Worm (Caenorhabditis elegans) whole organism, L1 larva: ENCODE data around the gene C07G3.15.

Experiments used
- alr-1 ChIP-seq: fragments of 200-800 bp; sonication (Bioruptor generic); optimal IDR thresholded peaks from 2 replicates; lab custom pipeline; 2018; ENCODE audit warnings: borderline replicate concordance, mild to moderate bottlenecking, missing genetic modification characterization, missing compliant biosample characterization
- elt-3 ChIP-seq, 6 experiments: fragments of 150-350 bp in 1 of 6; sonication (generic microtip); optimal IDR thresholded peaks; 2 replicates each; lab custom pipeline; 2017 to 2018; ENCODE audit warnings: missing biosample characterization in 6 of 6, missing genetic modification characterization in 6 of 6, inconsistent platforms in 1 of 6
- fkh-10 ChIP-seq: sonication (generic microtip); optimal IDR thresholded peaks from 2 replicates; lab custom pipeline; 2017; ENCODE audit warnings: missing biosample characterization, missing genetic modification reagents, missing genetic modification characterization
- hpl-2 ChIP-seq: fragments of 150-350 bp; optimal IDR thresholded peaks from 2 replicates; lab custom pipeline; 2014; ENCODE audit warnings: missing biosample characterization, missing genetic modification reagents, missing genetic modification characterization
- mef-2 ChIP-seq: fragments of 150-350 bp; optimal IDR thresholded peaks from 2 replicates; lab custom pipeline; 2014; ENCODE audit warnings: missing biosample characterization, missing genetic modification characterization
- nhr-12 ChIP-seq: sonication (generic microtip); optimal IDR thresholded peaks from 2 replicates; lab custom pipeline; 2017; ENCODE audit warnings: missing biosample characterization, missing genetic modification characterization
- nhr-237 ChIP-seq: fragments of 150-350 bp; optimal IDR thresholded peaks from 2 replicates; lab custom pipeline; 2014; ENCODE audit warnings: missing biosample characterization, missing genetic modification characterization
- skn-1 ChIP-seq: fragments of 150-350 bp; optimal IDR thresholded peaks from 2 replicates; lab custom pipeline; 2014; ENCODE audit warnings: missing biosample characterization, missing genetic modification characterization
- unc-86 ChIP-seq: sonication (generic microtip); optimal IDR thresholded peaks from 2 replicates; lab custom pipeline; 2016; ENCODE audit warnings: missing genetic modification characterization, missing compliant biosample characterization
- ztf-11 ChIP-seq, 2 experiments: sonication (generic microtip); optimal IDR thresholded peaks; 2 replicates each; lab custom pipeline; 2016 to 2017; ENCODE audit warnings: missing genetic modification characterization in 2 of 2, missing biosample characterization in 1 of 2, missing compliant biosample characterization in 1 of 2

DNA sequence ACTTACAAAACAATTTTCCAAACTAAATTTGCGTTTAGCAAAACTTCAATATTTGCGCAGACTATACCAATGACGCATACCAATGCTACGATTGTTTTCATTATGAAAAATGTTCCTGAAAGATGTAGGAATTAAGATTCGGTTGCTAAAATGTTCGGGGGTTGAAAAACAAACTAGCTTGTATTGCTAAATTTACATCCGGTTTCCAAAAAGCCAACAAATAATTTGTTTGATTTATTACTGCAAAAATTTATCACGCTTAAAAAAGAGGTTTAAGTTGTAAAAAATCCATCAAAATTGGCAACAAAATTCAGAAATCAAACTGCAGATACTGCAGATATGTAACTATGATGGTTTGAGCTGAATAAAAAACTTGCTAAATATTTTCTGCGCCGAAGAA is 16.4 kb downstream of the C07G3.15 start, which contains the start of gene srbc-30:
- TF ChIP-seq mef-2 (tag; lab: Kevin White, UChicago), result no peak
- no peak for TF ChIP-seq ztf-11 (tag; optimal IDR thresholded peaks at IDR 0.05; lab: Kevin White, UChicago)
- no peak for TF ChIP-seq alr-1 (tag; lab: Kevin White, UChicago)
- TF ChIP-seq nhr-237 (tag; lab: Kevin White, UChicago), result no peak
- no peak for TF ChIP-seq fkh-10 (GFP tag; lab: Kevin White, UChicago)
- no peak for TF ChIP-seq elt-3 (tag; optimal IDR thresholded peaks at IDR 0.05; lab: Kevin White, UChicago)
- no peak for TF ChIP-seq hpl-2 (GFP tag; lab: Kevin White, UChicago)
- TF ChIP-seq skn-1 (tag; lab: Kevin White, UChicago), result no peak
- no peak for TF ChIP-seq unc-86 (tag; lab: Kevin White, UChicago)
- TF ChIP-seq nhr-12 (tag; lab: Kevin White, UChicago), result no peak
